Fruit fly (Drosophila melanogaster) whole organism, embryonic: ENCODE data around the gene Usp1.
A peak's percentile ranks its signal among the peaks of the same experiment; 100 is the strongest.

Experiments used
- B-H1 ChIP-seq: fragments of 200-800 bp; sonication (Bioruptor generic); IDR thresholded peaks from 3 replicates; pipeline ENCODE4 v1.3.6; 2022; ENCODE audit warnings: missing biosample characterization, missing genetic modification characterization
- CG10565 ChIP-seq: fragments of 200-800 bp; sonication (Bioruptor generic); optimal IDR thresholded peaks from 3 replicates; lab custom pipeline; 2016; ENCODE audit warnings: missing biosample characterization, mild to moderate bottlenecking, missing genetic modification characterization
- CG14050 ChIP-seq: fragments of 200-800 bp; sonication (Bioruptor generic); IDR thresholded peaks from 3 replicates; pipeline ENCODE4 v1.3.6; 2022; ENCODE audit warnings: missing biosample characterization, missing genetic modification characterization
- CG17361 ChIP-seq: fragments of 200-800 bp; sonication (Bioruptor generic); IDR thresholded peaks from 3 replicates; pipeline ENCODE4 v1.3.6; 2022; ENCODE audit warnings: missing biosample characterization, missing genetic modification characterization
- CG1792 ChIP-seq: fragments of 200-800 bp; sonication (Bioruptor generic); optimal IDR thresholded peaks from 2 replicates; lab custom pipeline; 2016; ENCODE audit warnings: missing biosample characterization, missing genetic modification characterization
- CG18476 ChIP-seq: fragments of 200-800 bp; sonication (Bioruptor generic); optimal IDR thresholded peaks from 2 replicates; lab custom pipeline; 2016; ENCODE audit warnings: missing biosample characterization, mild to moderate bottlenecking, missing genetic modification characterization
- CG30403 ChIP-seq: fragments of 200-800 bp; sonication (Bioruptor generic); optimal IDR thresholded peaks from 3 replicates; lab custom pipeline; 2016; ENCODE audit warnings: missing biosample characterization, missing genetic modification characterization
- CG30431 ChIP-seq: fragments of 200-800 bp; sonication (Bioruptor generic); optimal IDR thresholded peaks from 2 replicates; lab custom pipeline; 2017; ENCODE audit warnings: missing biosample characterization, missing genetic modification characterization
- CG3838 ChIP-seq: fragments of 200-800 bp; sonication (Bioruptor generic); optimal IDR thresholded peaks from 3 replicates; lab custom pipeline; 2016; ENCODE audit warnings: missing biosample characterization, missing genetic modification characterization
- CG4854 ChIP-seq: fragments of 200-800 bp; sonication (Bioruptor generic); optimal IDR thresholded peaks from 2 replicates; lab custom pipeline; 2016; ENCODE audit warnings: missing biosample characterization, missing genetic modification characterization, inconsistent platforms
- CG5180 ChIP-seq: fragments of 200-800 bp; sonication (Bioruptor generic); optimal IDR thresholded peaks from 3 replicates; lab custom pipeline; 2017; ENCODE audit warnings: missing biosample characterization, missing genetic modification characterization, mild to moderate bottlenecking, moderate library complexity, missing genetic modification reagents
- CG6654 ChIP-seq: fragments of 200-800 bp; sonication (Bioruptor generic); optimal IDR thresholded peaks from 2 replicates; lab custom pipeline; 2017; ENCODE audit warnings: missing biosample characterization, mild to moderate bottlenecking, missing genetic modification characterization
- CG6791 ChIP-seq: fragments of 200-800 bp; sonication (Bioruptor generic); IDR thresholded peaks from 3 replicates; pipeline ENCODE4 v1.3.6; 2022; ENCODE audit warnings: missing biosample characterization, missing genetic modification characterization; ENCODE audit not compliant: partially characterized antibody
- CG7357 ChIP-seq: fragments of 200-800 bp; sonication (Bioruptor generic); IDR thresholded peaks from 3 replicates; pipeline ENCODE4 v1.3.6; 2022; ENCODE audit warnings: missing biosample characterization, missing genetic modification characterization
- CG7786 ChIP-seq: fragments of 200-800 bp; sonication (Bioruptor generic); optimal IDR thresholded peaks from 2 replicates; lab custom pipeline; 2016; ENCODE audit warnings: missing biosample characterization, missing genetic modification characterization
- CG7963 ChIP-seq: fragments of 200-800 bp; sonication (Bioruptor generic); IDR thresholded peaks from 3 replicates; pipeline ENCODE4 v1.3.6; 2022; ENCODE audit warnings: missing biosample characterization, missing genetic modification characterization; ENCODE audit not compliant: partially characterized antibody
- ERR ChIP-seq: fragments of 200-800 bp; sonication (Bioruptor generic); optimal IDR thresholded peaks from 2 replicates; lab custom pipeline; 2016; ENCODE audit warnings: missing biosample characterization, missing genetic modification characterization
- Elba2 ChIP-seq: fragments of 200-800 bp; sonication (Bioruptor generic); optimal IDR thresholded peaks from 3 replicates; lab custom pipeline; 2016; ENCODE audit warnings: missing biosample characterization, missing genetic modification characterization
- Fer1 ChIP-seq: fragments of 200-800 bp; sonication (Bioruptor generic); optimal IDR thresholded peaks from 2 replicates; lab custom pipeline; 2017; ENCODE audit warnings: missing biosample characterization, mild to moderate bottlenecking, missing genetic modification characterization
- Hmx ChIP-seq: fragments of 200-800 bp; sonication (Bioruptor generic); optimal IDR thresholded peaks from 2 replicates; lab custom pipeline; 2016; ENCODE audit warnings: missing biosample characterization, missing genetic modification characterization
- Hsf ChIP-seq: fragments of 200-800 bp; sonication (Bioruptor generic); optimal IDR thresholded peaks from 3 replicates; lab custom pipeline; 2016; ENCODE audit warnings: missing biosample characterization, missing genetic modification characterization
- MESR4 ChIP-seq: fragments of 200-800 bp; sonication (Bioruptor generic); optimal IDR thresholded peaks from 2 replicates; lab custom pipeline; 2018; ENCODE audit warnings: missing biosample characterization, mild to moderate bottlenecking, missing genetic modification characterization, moderate library complexity
- NFAT ChIP-seq: fragments of 200-800 bp; sonication (Bioruptor generic); IDR thresholded peaks from 2 replicates; pipeline ENCODE4 v1.3.6; 2022; ENCODE audit warnings: missing biosample characterization, missing genetic modification characterization
- NK7.1 ChIP-seq: fragments of 200-800 bp; sonication (Bioruptor generic); optimal IDR thresholded peaks from 3 replicates; lab custom pipeline; 2016; ENCODE audit warnings: missing biosample characterization, missing genetic modification characterization
- Nf-YC ChIP-seq: fragments of 200-800 bp; optimal IDR thresholded peaks from 3 replicates; lab custom pipeline; 2019; ENCODE audit warnings: missing biosample characterization, mild to moderate bottlenecking, missing genetic modification characterization, moderate library complexity
- NfI ChIP-seq: fragments of 200-800 bp; sonication (Bioruptor generic); optimal IDR thresholded peaks from 3 replicates; lab custom pipeline; 2018; ENCODE audit warnings: missing biosample characterization, mild to moderate bottlenecking, missing genetic modification characterization, moderate library complexity
- Tbp ChIP-seq: fragments of >200 bp; optimal IDR thresholded peaks from 2 replicates; lab custom pipeline; 2018; ENCODE audit warnings: missing biosample characterization, missing genetic modification characterization
- Xbp1 ChIP-seq: fragments of 200-800 bp; sonication (Bioruptor generic); optimal IDR thresholded peaks from 3 replicates; lab custom pipeline; 2016; ENCODE audit warnings: missing biosample characterization, mild to moderate bottlenecking, missing genetic modification characterization
- amos ChIP-seq: fragments of 200-800 bp; sonication (Bioruptor generic); IDR thresholded peaks from 2 replicates; pipeline ENCODE4 v1.3.6; 2022; ENCODE audit warnings: missing biosample characterization, missing genetic modification characterization; ENCODE audit not compliant: partially characterized antibody
- bsh ChIP-seq, 2 experiments: fragments of 200-800 bp; sonication (Bioruptor generic); optimal IDR thresholded peaks; 2 replicates each; lab custom pipeline; 2017 to 2018; ENCODE audit warnings: mild to moderate bottlenecking in 2 of 2, missing biosample characterization in 2 of 2, missing genetic modification characterization in 2 of 2, moderate library complexity in 1 of 2
- cas ChIP-seq: fragments of 200-800 bp; sonication (Bioruptor generic); IDR thresholded peaks from 2 replicates; pipeline ENCODE4 v1.3.6; 2022; ENCODE audit warnings: missing biosample characterization, missing genetic modification characterization
- caup ChIP-seq: fragments of 200-800 bp; sonication (Bioruptor generic); optimal IDR thresholded peaks from 3 replicates; lab custom pipeline; 2017; ENCODE audit warnings: missing biosample characterization, mild to moderate bottlenecking, missing genetic modification characterization, moderate library complexity; ENCODE audit not compliant: severe bottlenecking
- corto ChIP-seq: fragments of 200-800 bp; sonication (Bioruptor generic); optimal IDR thresholded peaks from 2 replicates; lab custom pipeline; 2016; ENCODE audit warnings: missing biosample characterization, mild to moderate bottlenecking, missing genetic modification characterization, moderate library complexity
- crol ChIP-seq: fragments of 200-800 bp; sonication (Bioruptor generic); IDR thresholded peaks from 2 replicates; pipeline ENCODE4 v1.3.6; 2022; ENCODE audit warnings: missing biosample characterization, missing genetic modification characterization
- dmrt99B ChIP-seq: fragments of 200-800 bp; sonication (Bioruptor generic); optimal IDR thresholded peaks from 2 replicates; lab custom pipeline; 2018; ENCODE audit warnings: missing biosample characterization, mild to moderate bottlenecking, missing genetic modification characterization, moderate library complexity
- emc ChIP-seq: fragments of 200-800 bp; sonication (Bioruptor generic); optimal IDR thresholded peaks from 2 replicates; lab custom pipeline; 2016; ENCODE audit warnings: missing biosample characterization, missing genetic modification characterization
- en ChIP-seq: fragments of 200-800 bp; sonication (Bioruptor generic); optimal IDR thresholded peaks from 2 replicates; lab custom pipeline; 2016; ENCODE audit warnings: missing biosample characterization, missing genetic modification characterization
- gcm2 ChIP-seq: fragments of 200-800 bp; sonication (Bioruptor generic); optimal IDR thresholded peaks from 2 replicates; lab custom pipeline; 2016; ENCODE audit warnings: missing biosample characterization, missing genetic modification characterization
- gsb ChIP-seq: fragments of 200-800 bp; sonication (Bioruptor generic); IDR thresholded peaks from 2 replicates; pipeline ENCODE4 v1.3.6; 2022; ENCODE audit warnings: missing biosample characterization, missing genetic modification characterization
- hbn ChIP-seq: fragments of 200-800 bp; sonication (Bioruptor generic); IDR thresholded peaks from 2 replicates; pipeline ENCODE4 v1.3.6; 2022; ENCODE audit warnings: missing biosample characterization, missing genetic modification characterization; ENCODE audit not compliant: partially characterized antibody
- her ChIP-seq: fragments of 200-800 bp; sonication (Bioruptor generic); optimal IDR thresholded peaks from 2 replicates; lab custom pipeline; 2016; ENCODE audit warnings: missing biosample characterization, missing genetic modification characterization
- hkb ChIP-seq, 2 experiments: fragments of 200-800 bp in 1 of 2; fragments of >200 bp in 1 of 2; sonication (Bioruptor generic) in 1 of 2; IDR thresholded peaks in 1 of 2; optimal IDR thresholded peaks in 1 of 2; 2 replicates each; pipeline versions ENCODE4 v1.3.6 to Lab custom; 2017 to 2022; ENCODE audit warnings: missing biosample characterization in 1 of 2, missing genetic modification characterization in 1 of 2
- hth ChIP-seq: fragments of >200 bp; optimal IDR thresholded peaks from 2 replicates; lab custom pipeline; 2017; ENCODE audit warnings: inconsistent platforms
- jumu ChIP-seq: fragments of 200-800 bp; sonication (Bioruptor generic); optimal IDR thresholded peaks from 3 replicates; lab custom pipeline; 2016; ENCODE audit warnings: missing biosample characterization, missing genetic modification characterization
- nerfin-2 ChIP-seq: fragments of 200-800 bp; sonication (Bioruptor generic); IDR thresholded peaks from 2 replicates; pipeline ENCODE4 v1.3.6; 2022; ENCODE audit warnings: missing biosample characterization, missing genetic modification characterization; ENCODE audit not compliant: partially characterized antibody
- repo ChIP-seq: fragments of 200-800 bp; sonication (Bioruptor generic); optimal IDR thresholded peaks from 2 replicates; lab custom pipeline; 2016; ENCODE audit warnings: missing biosample characterization, missing genetic modification characterization
- row ChIP-seq: fragments of 200-800 bp; sonication (Bioruptor generic); IDR thresholded peaks from 3 replicates; pipeline ENCODE4 v1.3.6; 2022; ENCODE audit warnings: missing biosample characterization, missing genetic modification characterization
- sima ChIP-seq: fragments of 200-800 bp; sonication (Bioruptor generic); optimal IDR thresholded peaks from 2 replicates; lab custom pipeline; 2016; ENCODE audit warnings: missing biosample characterization, missing genetic modification characterization
- tgo ChIP-seq: fragments of 200-800 bp; sonication (Bioruptor generic); IDR thresholded peaks from 3 replicates; pipeline ENCODE4 v1.3.6; 2022; ENCODE audit warnings: missing biosample characterization, missing genetic modification characterization
- unc-4 ChIP-seq: fragments of 200-800 bp; sonication (Bioruptor generic); IDR thresholded peaks from 2 replicates; pipeline ENCODE4 v1.3.6; 2022; ENCODE audit warnings: missing biosample characterization, missing genetic modification characterization; ENCODE audit not compliant: partially characterized antibody
- usp ChIP-seq: fragments of >200 bp; optimal IDR thresholded peaks from 2 replicates; lab custom pipeline; 2017; ENCODE audit warnings: missing biosample characterization, missing genetic modification characterization

Usp1 gene

DNA sequence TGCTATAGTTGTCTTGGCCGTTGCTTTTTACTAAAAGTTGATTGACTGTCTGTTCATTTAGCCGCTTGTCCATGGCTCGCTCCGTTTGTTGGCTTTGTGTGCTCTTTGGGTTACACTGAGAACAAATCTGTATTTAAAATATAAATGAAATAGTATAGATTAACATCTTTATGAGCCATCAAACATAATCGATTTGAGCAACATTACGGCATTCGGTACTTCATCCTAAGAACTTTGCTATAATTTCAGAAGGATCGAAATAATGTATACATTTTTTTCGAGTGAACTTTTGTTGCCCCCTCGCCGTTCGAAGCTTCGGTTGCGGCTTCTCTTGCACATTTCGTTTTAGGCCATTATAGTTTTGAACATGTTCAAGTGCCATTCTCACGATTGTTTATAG, 21.0 kb upstream of the Usp1 start (continued):
- TF ChIP-seq Hmx (GFP tag; lab: Kevin White, UChicago), result no peak
- TF ChIP-seq emc (GFP tag; lab: Kevin White, UChicago), result no peak
- peak; percentile 62; the same call in 2 of the 3 replicates for TF ChIP-seq CG17361 (GFP tag; lab: Robert Waterston, UW)
- TF ChIP-seq MESR4, result no peak
- TF ChIP-seq NfI (GFP tag; lab: Kevin White, UChicago), result peak; percentile 61
- TF ChIP-seq tgo (GFP tag; lab: Robert Waterston, UW), result peak; percentile 72; the same call in 2 of the 3 replicates
- TF ChIP-seq CG5180 (GFP tag; lab: Kevin White, UChicago), result peak; percentile 58
- no peak for TF ChIP-seq CG10565 (GFP tag; lab: Kevin White, UChicago)
- TF ChIP-seq CG14050 (GFP tag; lab: Robert Waterston, UW), result peak; percentile 29; the same call in 1 of the 3 replicates
- TF ChIP-seq CG4854 (GFP tag; lab: Kevin White, UChicago), result peak; percentile 10
- TF ChIP-seq CG1792 (GFP tag; lab: Kevin White, UChicago), result no peak
- peak; percentile 71 to 88 for TF ChIP-seq bsh (GFP tag; optimal IDR thresholded peaks at IDR 0.05; lab: Kevin White, UChicago)
- TF ChIP-seq Fer1 (GFP tag; lab: Kevin White, UChicago), result peak; percentile 60
- no peak for TF ChIP-seq CG6791 (GFP tag; lab: Robert Waterston, UW)
- no peak for TF ChIP-seq jumu (GFP tag; lab: Kevin White, UChicago)
- no peak for TF ChIP-seq unc-4 (GFP tag; lab: Robert Waterston, UW)
- no peak for TF ChIP-seq hth (lab: Kevin White, UChicago)
- peak; percentile 39 for TF ChIP-seq CG3838
- peak; percentile 14 for TF ChIP-seq NK7.1 (GFP tag; lab: Kevin White, UChicago)
- TF ChIP-seq dmrt99B (tag; lab: Kevin White, UChicago), result peak; percentile 85
- TF ChIP-seq CG6654 (GFP tag; lab: Kevin White, UChicago), result no peak
- no peak for TF ChIP-seq sima (GFP tag; lab: Kevin White, UChicago)
- TF ChIP-seq Elba2 (GFP tag; lab: Kevin White, UChicago), result no peak
- TF ChIP-seq crol, result no peak
- TF ChIP-seq CG7786, result no peak
- TF ChIP-seq gsb, result no peak
- no peak for TF ChIP-seq Tbp
- TF ChIP-seq nerfin-2 (GFP tag; lab: Robert Waterston, UW), result no peak
- no peak for TF ChIP-seq hbn
- no peak for TF ChIP-seq repo (GFP tag; lab: Kevin White, UChicago)
- TF ChIP-seq Nf-YC (tag; lab: Kevin White, UChicago), result peak; percentile 0
- no peak for TF ChIP-seq en (GFP tag; lab: Kevin White, UChicago)
- TF ChIP-seq ERR (GFP tag; lab: Kevin White, UChicago), result no peak
- TF ChIP-seq CG30403, result peak; percentile 61
- TF ChIP-seq amos (GFP tag; lab: Robert Waterston, UW), result no peak
- TF ChIP-seq cas, result no peak
- TF ChIP-seq B-H1 (GFP tag; lab: Robert Waterston, UW), result peak; percentile 59; the same call in 2 of the 3 replicates
- TF ChIP-seq caup, result peak; percentile 32
- peak; percentile 59 for TF ChIP-seq CG30431 (GFP tag; lab: Kevin White, UChicago)
- TF ChIP-seq Hsf (GFP tag; lab: Kevin White, UChicago), result peak; percentile 43
- peak; percentile 69 for TF ChIP-seq row
- no peak for TF ChIP-seq her (GFP tag; lab: Kevin White, UChicago)
- no peak for TF ChIP-seq gcm2
- TF ChIP-seq hkb (optimal IDR thresholded peaks at IDR 0.05; lab: Kevin White, UChicago), result no peak
- TF ChIP-seq hkb (GFP tag; IDR thresholded peaks at IDR 0.05; lab: Robert Waterston, UW), result peak; percentile 80
- TF ChIP-seq NFAT (GFP tag; lab: Robert Waterston, UW), result no peak
- TF ChIP-seq CG7963, result no peak
- TF ChIP-seq CG18476 (GFP tag; lab: Kevin White, UChicago), result peak; percentile 43
- TF ChIP-seq usp (GFP tag; lab: Kevin White, UChicago), result no peak
- TF ChIP-seq corto (GFP tag; lab: Kevin White, UChicago), result peak; percentile 22
- peak; percentile 70 for TF ChIP-seq Xbp1
- TF ChIP-seq CG7357 (GFP tag; lab: Robert Waterston, UW), result 0 out of 3 replicates have a peak, but pooled peaks have one; percentile 38
